Fruit fly (Drosophila melanogaster): ENCODE results near the gene ro.

ro gene

dm6 chr3R:26899982-26900381 is 19.0 kb upstream of the ro start (continued):
- TF ChIP-seq vnd (GFP tag; IDR thresholded peaks at IDR 0.05; ENCODE audit: partially characterized antibody) (no peak), cato (GFP tag; optimal IDR thresholded peaks at IDR 0.05; ENCODE audit: borderline replicate concordance) (no peak), fd96Cb (tag; optimal IDR thresholded peaks at IDR 0.05) (peak; percentile 56), sens (GFP tag) (peak; percentile 79), CG17361 (GFP tag; IDR thresholded peaks at IDR 0.05) (peak; percentile 66), vvl (GFP tag; IDR thresholded peaks at IDR 0.05) (peak; percentile 86), CG15601 (tag; optimal IDR thresholded peaks at IDR 0.05) (peak; percentile 26), lov (optimal IDR thresholded peaks at IDR 0.05) (no peak), lov (GFP tag; IDR thresholded peaks at IDR 0.05) (peak; percentile 67; the same call in 1 of the 3 replicates), psq (GFP tag; optimal IDR thresholded peaks at IDR 0.05) (no peak), lab (GFP tag; optimal IDR thresholded peaks at IDR 0.05) (peak; percentile 27), grau (tag; optimal IDR thresholded peaks at IDR 0.05) (peak; percentile 23), CG7839 (tag; optimal IDR thresholded peaks at IDR 0.05) (peak; percentile 45), D19A (tag; optimal IDR thresholded peaks at IDR 0.05) (peak; percentile 22), Rfx (GFP tag; IDR thresholded peaks at IDR 0.05) (0 out of 2 replicates have a peak, but pooled peaks have one; percentile 6), CG9437 (GFP tag; optimal IDR thresholded peaks at IDR 0.05) (peak; percentile 5), Xrp1 (GFP tag; IDR thresholded peaks at IDR 0.05) (peak; percentile 71), az2 (GFP tag; optimal IDR thresholded peaks at IDR 0.05) (peak; percentile 65), CG6654 (GFP tag; optimal IDR thresholded peaks at IDR 0.05) (no peak), phol (tag; optimal IDR thresholded peaks at IDR 0.05) (peak; percentile 56), TFAM (GFP tag; optimal IDR thresholded peaks at IDR 0.05) (no peak), croc (GFP tag; conservative IDR thresholded peaks at IDR 0.05) (peak; percentile 48), CG10209 (GFP tag; optimal IDR thresholded peaks at IDR 0.05) (peak; percentile 12), esg (GFP tag; conservative IDR thresholded peaks at IDR 0.05) (peak; percentile 46), CoRest (tag; optimal IDR thresholded peaks at IDR 0.05) (peak; percentile 28), Sox102F (GFP tag; optimal IDR thresholded peaks at IDR 0.05) (peak; percentile 78), CG3407 (GFP tag; optimal IDR thresholded peaks at IDR 0.05) (peak; percentile 34), jing (GFP tag; optimal IDR thresholded peaks at IDR 0.05) (peak; percentile 25), jigr1 (GFP tag; IDR thresholded peaks at IDR 0.05) (no peak), CG14667 (GFP tag; IDR thresholded peaks at IDR 0.05) (peak; percentile 32; the same call in 1 of the 2 replicates), CG13424 (tag; optimal IDR thresholded peaks at IDR 0.05) (peak; percentile 37), CG10462 (GFP tag; optimal IDR thresholded peaks at IDR 0.05) (no peak), CG18262 (tag; optimal IDR thresholded peaks at IDR 0.05) (peak; percentile 58), Sox100B (GFP tag; optimal IDR thresholded peaks at IDR 0.05) (peak; percentile 23), inv (GFP tag; IDR thresholded peaks at IDR 0.05; ENCODE audit: partially characterized antibody) (no peak), CG13894 (tag; optimal IDR thresholded peaks at IDR 0.05) (no peak), D19B (GFP tag; optimal IDR thresholded peaks at IDR 0.05) (peak; percentile 47), Oli (tag; optimal IDR thresholded peaks at IDR 0.05) (peak; percentile 53), gcm (GFP tag; optimal IDR thresholded peaks at IDR 0.05) (no peak), CG10654 (GFP tag; optimal IDR thresholded peaks at IDR 0.05) (peak; percentile 8), CG2712 (tag; optimal IDR thresholded peaks at IDR 0.05) (peak; percentile 61), ro (GFP tag; IDR thresholded peaks at IDR 0.05) (peak; percentile 71), Six4 (GFP tag; optimal IDR thresholded peaks at IDR 0.05) (peak; percentile 25), Ptx1 (GFP tag; IDR thresholded peaks at IDR 0.05) (peak; percentile 66), ken (GFP tag; IDR thresholded peaks at IDR 0.05) (peak; percentile 51; the same call in 1 of the 3 replicates), C15 (GFP tag; IDR thresholded peaks at IDR 0.05) (peak; percentile 4; the same call in 1 of the 3 replicates), ttk (GFP tag; IDR thresholded peaks at IDR 0.05) (peak; percentile 54), Hr51 (GFP tag; optimal IDR thresholded peaks at IDR 0.05) (peak in 1 of 2 experiments; percentile 42), Hand (GFP tag; optimal IDR thresholded peaks at IDR 0.05) (no peak), zfh1 (GFP tag; IDR thresholded peaks at IDR 0.05) (peak; percentile 65; the same call in 2 of the 3 replicates)

Data from whole organism, embryonic.